Fruit fly (Drosophila melanogaster) whole organism, prepupa: ENCODE data around the gene Taf4.

ENCODE experiments used
- CG10631 ChIP-seq: fragments of 200-800 bp; sonication (Bioruptor generic); optimal IDR thresholded peaks from 2 replicates; lab custom pipeline; 2016; ENCODE audit warnings: missing biosample characterization, missing genetic modification characterization
- CG10669 ChIP-seq: fragments of 200-800 bp; sonication (Bioruptor generic); optimal IDR thresholded peaks from 3 replicates; lab custom pipeline; 2018; ENCODE audit warnings: missing biosample characterization, mild to moderate bottlenecking, missing genetic modification characterization, moderate library complexity
- CG11294 ChIP-seq: fragments of 200-800 bp; sonication (Bioruptor generic); IDR thresholded peaks from 2 replicates; pipeline ENCODE4 v1.3.6; 2022; ENCODE audit warnings: missing biosample characterization, missing genetic modification characterization
- CG15336 ChIP-seq: fragments of 200-800 bp; sonication (Bioruptor generic); IDR thresholded peaks from 2 replicates; pipeline ENCODE4 v1.3.6; 2022; ENCODE audit warnings: missing biosample characterization, missing genetic modification characterization
- CG1621 ChIP-seq: fragments of 200-800 bp; sonication (Bioruptor generic); optimal IDR thresholded peaks from 3 replicates; lab custom pipeline; 2018; ENCODE audit warnings: missing biosample characterization, mild to moderate bottlenecking, missing genetic modification characterization
- CG16779 ChIP-seq: fragments of 200-800 bp; sonication (Bioruptor generic); optimal IDR thresholded peaks from 3 replicates; lab custom pipeline; 2017; ENCODE audit warnings: missing biosample characterization, mild to moderate bottlenecking, missing genetic modification characterization
- CG3032 ChIP-seq: fragments of 200-800 bp; optimal IDR thresholded peaks from 2 replicates; lab custom pipeline; 2019; ENCODE audit warnings: missing biosample characterization, mild to moderate bottlenecking, missing genetic modification characterization, moderate library complexity
- CG31627 ChIP-seq: fragments of 200-800 bp; sonication (Bioruptor generic); optimal IDR thresholded peaks from 3 replicates; lab custom pipeline; 2016; ENCODE audit warnings: missing biosample characterization, missing genetic modification characterization
- CG32006 ChIP-seq: fragments of 200-800 bp; sonication (Bioruptor generic); optimal IDR thresholded peaks from 3 replicates; lab custom pipeline; 2017; ENCODE audit warnings: missing biosample characterization, mild to moderate bottlenecking, missing genetic modification characterization
- CG34406 ChIP-seq: fragments of 200-800 bp; sonication (Bioruptor generic); optimal IDR thresholded peaks from 3 replicates; lab custom pipeline; 2016; ENCODE audit warnings: missing biosample characterization, missing genetic modification characterization
- CG6163 ChIP-seq: fragments of 200-800 bp; sonication (Bioruptor generic); IDR thresholded peaks from 3 replicates; pipeline ENCODE4 v1.3.6; 2022; ENCODE audit warnings: missing biosample characterization, missing genetic modification characterization
- CG6276 ChIP-seq: fragments of 200-800 bp; sonication (Bioruptor generic); optimal IDR thresholded peaks from 2 replicates; lab custom pipeline; 2017; ENCODE audit warnings: missing biosample characterization, mild to moderate bottlenecking, missing genetic modification characterization
- CG6792 ChIP-seq: fragments of 200-800 bp; sonication (Bioruptor generic); optimal IDR thresholded peaks from 3 replicates; lab custom pipeline; 2016; ENCODE audit warnings: missing biosample characterization, missing genetic modification characterization
- CG6854 ChIP-seq: fragments of 200-800 bp; sonication (Bioruptor generic); optimal IDR thresholded peaks from 2 replicates; lab custom pipeline; 2017; ENCODE audit warnings: missing biosample characterization, mild to moderate bottlenecking, missing genetic modification characterization
- CG7368 ChIP-seq: fragments of 200-800 bp; sonication (Bioruptor generic); optimal IDR thresholded peaks from 3 replicates; lab custom pipeline; 2016; ENCODE audit warnings: missing biosample characterization, missing genetic modification characterization
- CG8119 ChIP-seq: fragments of 200-800 bp; sonication (Bioruptor generic); IDR thresholded peaks from 3 replicates; pipeline ENCODE4 v1.3.6; 2022; ENCODE audit warnings: missing biosample characterization, missing genetic modification characterization
- CG8319 ChIP-seq: fragments of 200-800 bp; sonication (Bioruptor generic); optimal IDR thresholded peaks from 3 replicates; lab custom pipeline; 2016; ENCODE audit warnings: missing biosample characterization, missing genetic modification characterization
- CG9139 ChIP-seq: fragments of 200-800 bp; sonication (Bioruptor generic); optimal IDR thresholded peaks from 3 replicates; lab custom pipeline; 2017; ENCODE audit warnings: missing biosample characterization, mild to moderate bottlenecking, missing genetic modification characterization
- Eip78C ChIP-seq: fragments of 200-800 bp; sonication (Bioruptor generic); peaks from one replicate; lab custom pipeline; 2016; ENCODE audit warnings: missing biosample characterization, missing genetic modification characterization
- Eip93F ChIP-seq: fragments of 200-800 bp; sonication (Bioruptor generic); optimal IDR thresholded peaks from 2 replicates; lab custom pipeline; 2016; ENCODE audit warnings: missing biosample characterization, mild to moderate bottlenecking, missing genetic modification characterization
- Ets21C ChIP-seq: fragments of 200-800 bp; sonication (Bioruptor generic); optimal IDR thresholded peaks from 3 replicates; lab custom pipeline; 2016; ENCODE audit warnings: missing biosample characterization, missing genetic modification characterization
- Ets96B ChIP-seq: fragments of 200-800 bp; optimal IDR thresholded peaks from 2 replicates; lab custom pipeline; 2019; ENCODE audit warnings: missing biosample characterization, mild to moderate bottlenecking, missing genetic modification characterization, moderate library complexity
- Gug ChIP-seq: fragments of 200-800 bp; sonication (Bioruptor generic); IDR thresholded peaks from 2 replicates; pipeline ENCODE4 v1.3.6; 2022; ENCODE audit warnings: missing biosample characterization, missing genetic modification characterization
- Hr38 ChIP-seq: sonication (Bioruptor generic); optimal IDR thresholded peaks from 2 replicates; lab custom pipeline; 2016; ENCODE audit warnings: missing biosample characterization, missing genetic modification characterization
- Hr39 ChIP-seq: fragments of 200-800 bp; sonication (Bioruptor generic); optimal IDR thresholded peaks from 2 replicates; lab custom pipeline; 2016; ENCODE audit warnings: missing biosample characterization, missing genetic modification characterization
- Hr4 ChIP-seq: fragments of 200-800 bp; sonication (Bioruptor generic); optimal IDR thresholded peaks from 3 replicates; lab custom pipeline; 2016; ENCODE audit warnings: missing biosample characterization, missing genetic modification characterization
- Lpt ChIP-seq: fragments of 200-800 bp; sonication (Bioruptor generic); optimal IDR thresholded peaks from 3 replicates; lab custom pipeline; 2016; ENCODE audit warnings: missing biosample characterization, missing genetic modification characterization
- Met ChIP-seq: fragments of 200-800 bp; sonication (Bioruptor generic); optimal IDR thresholded peaks from 3 replicates; lab custom pipeline; 2016; ENCODE audit warnings: missing biosample characterization, missing genetic modification characterization
- Smox ChIP-seq: fragments of 200-800 bp; sonication (Bioruptor generic); optimal IDR thresholded peaks from 3 replicates; lab custom pipeline; 2016; ENCODE audit warnings: missing biosample characterization, missing genetic modification characterization
- Sox102F ChIP-seq: fragments of 200-800 bp; sonication (Bioruptor generic); optimal IDR thresholded peaks from 2 replicates; lab custom pipeline; 2016; ENCODE audit warnings: missing biosample characterization, mild to moderate bottlenecking, missing genetic modification characterization
- acj6 ChIP-seq: fragments of 200-800 bp; sonication (Bioruptor generic); optimal IDR thresholded peaks from 3 replicates; lab custom pipeline; 2016; ENCODE audit warnings: missing biosample characterization, missing genetic modification characterization
- cyc ChIP-seq: fragments of 200-800 bp; sonication (Bioruptor generic); optimal IDR thresholded peaks from 3 replicates; lab custom pipeline; 2016; ENCODE audit warnings: missing biosample characterization, missing genetic modification characterization
- dac ChIP-seq: fragments of 200-800 bp; sonication (Bioruptor generic); optimal IDR thresholded peaks from 2 replicates; lab custom pipeline; 2017; ENCODE audit warnings: missing biosample characterization, mild to moderate bottlenecking, missing genetic modification characterization
- dsx ChIP-seq: fragments of 200-800 bp; optimal IDR thresholded peaks from 3 replicates; lab custom pipeline; 2019; ENCODE audit warnings: missing biosample characterization, mild to moderate bottlenecking, missing genetic modification characterization, moderate library complexity; ENCODE audit not compliant: poor library complexity, severe bottlenecking
- eg ChIP-seq: fragments of 200-800 bp; sonication (Bioruptor generic); IDR thresholded peaks from 3 replicates; pipeline ENCODE4 v1.3.6; 2022; ENCODE audit warnings: missing biosample characterization, missing genetic modification characterization
- esn ChIP-seq: fragments of 200-800 bp; sonication (Bioruptor generic); optimal IDR thresholded peaks from 2 replicates; lab custom pipeline; 2016; ENCODE audit warnings: missing biosample characterization, mild to moderate bottlenecking, missing genetic modification characterization, moderate library complexity
- fd59A ChIP-seq: fragments of 200-800 bp; sonication (Bioruptor generic); optimal IDR thresholded peaks from 2 replicates; lab custom pipeline; 2017; ENCODE audit warnings: missing biosample characterization, mild to moderate bottlenecking, missing genetic modification characterization, missing genetic modification reagents
- fkh ChIP-seq: fragments of 200-800 bp; sonication (Bioruptor generic); optimal IDR thresholded peaks from 3 replicates; lab custom pipeline; 2017; ENCODE audit warnings: missing biosample characterization, mild to moderate bottlenecking, missing genetic modification characterization, moderate library complexity
- lz ChIP-seq: fragments of 200-800 bp; sonication (Bioruptor generic); optimal IDR thresholded peaks from 3 replicates; lab custom pipeline; 2016; ENCODE audit warnings: missing biosample characterization, missing genetic modification characterization
- net ChIP-seq: fragments of 200-800 bp; sonication (Bioruptor generic); optimal IDR thresholded peaks from 3 replicates; lab custom pipeline; 2016; ENCODE audit warnings: missing biosample characterization, missing genetic modification characterization
- pdm3 ChIP-seq: fragments of 200-800 bp; sonication (Bioruptor generic); optimal IDR thresholded peaks from 3 replicates; lab custom pipeline; 2016; ENCODE audit warnings: missing biosample characterization, missing genetic modification characterization
- salr ChIP-seq, 2 experiments: fragments of 200-800 bp; sonication (Bioruptor generic); optimal IDR thresholded peaks; 3 replicates each; lab custom pipeline; 2016 to 2018; ENCODE audit warnings: missing biosample characterization in 2 of 2, missing genetic modification characterization in 2 of 2, mild to moderate bottlenecking in 1 of 2
- spab ChIP-seq: fragments of 200-800 bp; sonication (Bioruptor generic); optimal IDR thresholded peaks from 2 replicates; lab custom pipeline; 2017; ENCODE audit warnings: missing biosample characterization, mild to moderate bottlenecking, missing genetic modification characterization, missing genetic modification reagents
- ss ChIP-seq, 2 experiments: fragments of 200-800 bp; sonication (Bioruptor generic); optimal IDR thresholded peaks; 2 replicates in 1 of 2; 3 replicates in 1 of 2; lab custom pipeline; 2017 to 2018; ENCODE audit warnings: mild to moderate bottlenecking in 2 of 2, missing biosample characterization in 2 of 2, missing genetic modification characterization in 2 of 2, moderate library complexity in 1 of 2
- svp ChIP-seq: fragments of 200-800 bp; sonication (Bioruptor generic); peaks from one replicate; lab custom pipeline; 2016; ENCODE audit warnings: missing biosample characterization, missing genetic modification characterization
- topi ChIP-seq: fragments of 200-800 bp; sonication (Bioruptor generic); optimal IDR thresholded peaks from 3 replicates; lab custom pipeline; 2016; ENCODE audit warnings: missing biosample characterization, missing genetic modification characterization
- vri ChIP-seq: fragments of 200-800 bp; sonication (Bioruptor generic); optimal IDR thresholded peaks from 3 replicates; lab custom pipeline; 2016; ENCODE audit warnings: missing biosample characterization, mild to moderate bottlenecking, missing genetic modification characterization

The Taf4 gene

dm6 chr3L:16146539-16146934, 33.5 kb downstream of the Taf4 start:
- TF ChIP-seq ss (GFP tag; optimal IDR thresholded peaks at IDR 0.05; lab: Kevin White, UChicago) (no peak), Sox102F (GFP tag; lab: Kevin White, UChicago) (no peak), Eip78C (peak; percentile 75), CG3032 (tag; lab: Kevin White, UChicago) (no peak), Hr4 (GFP tag; lab: Kevin White, UChicago) (peak; percentile 5)

- TF ChIP-seq CG6163 (GFP tag; lab: Robert Waterston, UW) (0 out of 3 replicates have a peak, but pooled peaks have one; percentile 7), Hr38 (GFP tag; lab: Kevin White, UChicago) (no peak), vri (peak; percentile 58)
- TF ChIP-seq, all 60 proteins: peak for 2
These were observed 34.3 kb downstream of the Taf4 start for dm6 chr3L:16147325-16147724.

- TF ChIP-seq dac (GFP tag; lab: Kevin White, UChicago) (peak; percentile 8), CG6163 (GFP tag; lab: Robert Waterston, UW) (no peak), Sox102F (GFP tag; lab: Kevin White, UChicago) (peak; percentile 42), CG15336 (GFP tag; lab: Robert Waterston, UW) (peak; percentile 54), svp (GFP tag; lab: Kevin White, UChicago) (no peak), CG6854 (no peak), acj6 (GFP tag; lab: Kevin White, UChicago) (peak; percentile 48), spab (GFP tag; lab: Kevin White, UChicago) (peak; percentile 31), Met (GFP tag; lab: Kevin White, UChicago) (peak; percentile 48), fd59A (GFP tag; lab: Kevin White, UChicago) (peak; percentile 21), CG7368 (GFP tag; lab: Kevin White, UChicago) (peak; percentile 20), Hr38 (GFP tag; lab: Kevin White, UChicago) (no peak), Gug (GFP tag; lab: Robert Waterston, UW) (no peak), CG8319 (GFP tag; lab: Kevin White, UChicago) (peak; percentile 46), CG31627 (peak; percentile 39), pdm3 (GFP tag; lab: Kevin White, UChicago) (peak; percentile 31), Eip78C (peak; percentile 87), Ets96B (tag; lab: Kevin White, UChicago) (peak; percentile 40), CG3032 (tag; lab: Kevin White, UChicago) (peak; percentile 45), CG8119 (GFP tag; lab: Robert Waterston, UW) (0 out of 3 replicates have a peak, but pooled peaks have one; percentile 10), vri (no peak), CG6792 (peak; percentile 53), CG32006 (peak; percentile 61), CG1621 (no peak), Eip93F (GFP tag; lab: Kevin White, UChicago) (peak; percentile 8), CG16779 (tag; lab: Kevin White, UChicago) (no peak), CG10631 (GFP tag; lab: Kevin White, UChicago) (peak; percentile 60), CG6276 (GFP tag; lab: Kevin White, UChicago) (peak; percentile 17), dsx (GFP tag; lab: Kevin White, UChicago) (no peak), CG11294 (no peak), topi (peak; percentile 44), Smox (GFP tag; lab: Kevin White, UChicago) (peak; percentile 55), Lpt (GFP tag; lab: Kevin White, UChicago) (no peak), CG9139 (GFP tag; lab: Kevin White, UChicago) (no peak), CG10669 (GFP tag; lab: Kevin White, UChicago) (peak; percentile 39), esn (GFP tag; lab: Kevin White, UChicago) (peak; percentile 56), Hr4 (GFP tag; lab: Kevin White, UChicago) (peak; percentile 36), CG34406 (GFP tag; lab: Kevin White, UChicago) (peak; percentile 24), Hr39 (GFP tag; lab: Kevin White, UChicago) (peak; percentile 21), eg (GFP tag; lab: Robert Waterston, UW) (no peak), Ets21C (peak; percentile 31), cyc (peak; percentile 27), net (GFP tag; lab: Kevin White, UChicago) (peak; percentile 31), salr (GFP tag; optimal IDR thresholded peaks at IDR 0.05; lab: Kevin White, UChicago) (peak in 1 of 2 experiments; percentile 59), lz (GFP tag; lab: Kevin White, UChicago) (peak; percentile 50), fkh (GFP tag; lab: Kevin White, UChicago) (no peak)
These were observed 34.8 kb downstream of the Taf4 start for dm6 chr3L:16147819-16148236.
